Worm (Caenorhabditis elegans) whole organism, young adult: Measurements from ENCODE around the gene F23B2.10.
A peak's percentile ranks its signal among the peaks of the same experiment; 100 is the strongest.

Experiments
- B0035.1 ChIP-seq: sonication (generic microtip); optimal IDR thresholded peaks from 2 replicates; lab custom pipeline; 2016; ENCODE audit warnings: missing genetic modification characterization, mild to moderate bottlenecking, missing compliant biosample characterization, missing genotype, missing genetic modification reagents
- B0261.1 ChIP-seq: sonication (generic microtip); optimal IDR thresholded peaks from 2 replicates; lab custom pipeline; 2016; ENCODE audit warnings: mild to moderate bottlenecking, missing genetic modification characterization, moderate library complexity, missing compliant biosample characterization
- B0336.3 ChIP-seq: fragments of 200-800 bp; sonication (Bioruptor generic); IDR thresholded peaks from 2 replicates; pipeline ENCODE4 v1.3.6; 2022; ENCODE audit warnings: missing genetic modification characterization, missing compliant biosample characterization
- C06A6.2 ChIP-seq: fragments of 200-800 bp; sonication (Bioruptor generic); conservative IDR thresholded peaks from 2 replicates; pipeline ENCODE4 v1.3.6; 2022; ENCODE audit warnings: missing genetic modification characterization, missing compliant biosample characterization
- F22D6.2 ChIP-seq: sonication (generic microtip); optimal IDR thresholded peaks from 2 replicates; lab custom pipeline; 2016; ENCODE audit warnings: mild to moderate bottlenecking, missing genetic modification characterization, missing compliant biosample characterization
- F39B2.1 ChIP-seq: fragments of 200-800 bp; sonication (Bioruptor generic); IDR thresholded peaks from 2 replicates; pipeline ENCODE4 v1.3.6; 2022; ENCODE audit warnings: missing genetic modification reagents, missing genetic modification characterization, missing compliant biosample characterization
- T07F8.4 ChIP-seq: sonication (generic microtip); optimal IDR thresholded peaks from 2 replicates; lab custom pipeline; 2016; ENCODE audit warnings: mild to moderate bottlenecking, missing genetic modification characterization, moderate library complexity, missing compliant biosample characterization
- Y79H2A.3 ChIP-seq: fragments of 200-800 bp; sonication (Bioruptor generic); conservative IDR thresholded peaks from 2 replicates; pipeline ENCODE4 v1.3.6; 2022; ENCODE audit warnings: missing genetic modification reagents, missing genetic modification characterization, missing compliant biosample characterization
- aptf-3 ChIP-seq: fragments of 200-800 bp; sonication (Bioruptor generic); IDR thresholded peaks from 2 replicates; pipeline ENCODE4 v1.3.6; 2022; ENCODE audit warnings: missing genetic modification characterization, missing compliant biosample characterization
- bed-1 ChIP-seq: fragments of 200-800 bp; sonication (Bioruptor generic); IDR thresholded peaks from 2 replicates; pipeline ENCODE4 v1.3.6; 2022; ENCODE audit warnings: missing genetic modification reagents, missing genetic modification characterization, missing compliant biosample characterization
- cebp-2 ChIP-seq: fragments of 200-800 bp; sonication (Bioruptor generic); IDR thresholded peaks from 2 replicates; pipeline ENCODE4 v1.3.6; 2022; ENCODE audit warnings: missing genetic modification characterization, missing compliant biosample characterization
- ceh-58 ChIP-seq: fragments of 200-800 bp; sonication (Bioruptor generic); IDR thresholded peaks from 2 replicates; pipeline ENCODE4 v1.3.6; 2022; ENCODE audit warnings: missing genetic modification characterization, missing compliant biosample characterization
- ceh-79 ChIP-seq: sonication (generic microtip); optimal IDR thresholded peaks from 2 replicates; lab custom pipeline; 2017; ENCODE audit warnings: mild to moderate bottlenecking, missing genetic modification characterization, missing compliant biosample characterization
- ceh-91 ChIP-seq: fragments of 200-800 bp; sonication (Bioruptor generic); IDR thresholded peaks from 2 replicates; pipeline ENCODE4 v1.3.6; 2022; ENCODE audit warnings: missing genetic modification reagents, missing genetic modification characterization, missing compliant biosample characterization
- chd-7 ChIP-seq: sonication (generic microtip); optimal IDR thresholded peaks from 2 replicates; lab custom pipeline; 2016; ENCODE audit warnings: mild to moderate bottlenecking, missing genetic modification characterization, moderate library complexity, missing compliant biosample characterization
- egl-18 ChIP-seq: fragments of 200-800 bp; sonication (Bioruptor generic); IDR thresholded peaks from 2 replicates; pipeline ENCODE4 v1.3.6; 2022; ENCODE audit warnings: missing genetic modification reagents, missing genetic modification characterization, missing compliant biosample characterization
- gei-17 ChIP-seq: fragments of 200-800 bp; sonication (Bioruptor generic); optimal IDR thresholded peaks from 2 replicates; lab custom pipeline; 2018; ENCODE audit warnings: mild to moderate bottlenecking, missing genetic modification characterization, missing compliant biosample characterization
- him-1 ChIP-seq: sonication (generic microtip); optimal IDR thresholded peaks from 2 replicates; lab custom pipeline; 2016; ENCODE audit warnings: missing genotype, missing genetic modification reagents, missing genetic modification characterization, missing compliant biosample characterization
- hrde-1 ChIP-seq: sonication (generic microtip); optimal IDR thresholded peaks from 2 replicates; lab custom pipeline; 2016; ENCODE audit warnings: missing genetic modification characterization, mild to moderate bottlenecking, missing compliant biosample characterization, moderate library complexity, missing genotype, missing genetic modification reagents, borderline replicate concordance
- hsf-1 ChIP-seq: fragments of 200-800 bp; sonication (Bioruptor generic); IDR thresholded peaks from 2 replicates; pipeline ENCODE4 v1.3.6; 2022; ENCODE audit warnings: missing genetic modification reagents, missing genetic modification characterization, missing compliant biosample characterization
- lag-1 ChIP-seq: fragments of 200-800 bp; sonication (Bioruptor generic); IDR thresholded peaks from 2 replicates; pipeline ENCODE4 v1.3.6; 2022; ENCODE audit warnings: missing genetic modification reagents, missing genetic modification characterization, missing compliant biosample characterization
- lin-35 ChIP-seq, 3 experiments: fragments of 150-350 bp in 2 of 3; sonication (generic microtip) in 1 of 3; optimal IDR thresholded peaks; 2 replicates each; lab custom pipeline; 2014 to 2018; ENCODE audit warnings: missing biosample characterization in 3 of 3, missing genetic modification characterization in 3 of 3, missing genetic modification reagents in 3 of 3
- lir-1 ChIP-seq: fragments of 200-800 bp; sonication (Bioruptor generic); conservative IDR thresholded peaks from 2 replicates; pipeline ENCODE4 v1.3.6; 2022; ENCODE audit warnings: missing genetic modification reagents, missing genetic modification characterization, missing compliant biosample characterization
- madf-10 ChIP-seq: sonication (generic microtip); optimal IDR thresholded peaks from 2 replicates; lab custom pipeline; 2016; ENCODE audit warnings: mild to moderate bottlenecking, missing genetic modification characterization, missing compliant biosample characterization
- madf-6 ChIP-seq: fragments of 200-800 bp; sonication (Bioruptor generic); IDR thresholded peaks from 2 replicates; pipeline ENCODE4 v1.3.6; 2022; ENCODE audit warnings: missing genetic modification reagents, missing genetic modification characterization, missing compliant biosample characterization
- nfya-1 ChIP-seq: sonication (generic microtip); optimal IDR thresholded peaks from 2 replicates; lab custom pipeline; 2017; ENCODE audit warnings: antibody characterized with exemption, missing compliant biosample characterization, missing genetic modification characterization, borderline replicate concordance; ENCODE audit not compliant: insufficient read depth
- nfyb-1 ChIP-seq: fragments of 200-800 bp; sonication (Bioruptor generic); IDR thresholded peaks from 2 replicates; pipeline ENCODE4 v1.3.6; 2022; ENCODE audit warnings: missing genetic modification reagents, missing genetic modification characterization, missing compliant biosample characterization
- nhr-120 ChIP-seq: fragments of 200-800 bp; sonication (Bioruptor generic); IDR thresholded peaks from 2 replicates; pipeline ENCODE4 v1.3.6; 2022; ENCODE audit warnings: missing genetic modification characterization, missing compliant biosample characterization
- nhr-179 ChIP-seq: sonication (generic microtip); optimal IDR thresholded peaks from 2 replicates; lab custom pipeline; 2016; ENCODE audit warnings: mild to moderate bottlenecking, missing genetic modification characterization, missing compliant biosample characterization
- rec-8 ChIP-seq, 2 experiments: sonication (generic microtip); optimal IDR thresholded peaks; 2 replicates each; lab custom pipeline; 2016; ENCODE audit warnings: mild to moderate bottlenecking in 2 of 2, missing genetic modification characterization in 2 of 2, missing genetic modification reagents in 2 of 2, missing genotype in 2 of 2, missing biosample characterization in 1 of 2, missing compliant biosample characterization in 1 of 2, moderate library complexity in 1 of 2
- repo-1 ChIP-seq: sonication (generic microtip); optimal IDR thresholded peaks from 2 replicates; lab custom pipeline; 2017; ENCODE audit warnings: mild to moderate bottlenecking, missing genetic modification characterization, missing compliant biosample characterization
- sdz-38 ChIP-seq: sonication (generic microtip); optimal IDR thresholded peaks from 2 replicates; lab custom pipeline; 2016; ENCODE audit warnings: missing genotype, missing genetic modification characterization, missing compliant biosample characterization
- snpc-1.1 ChIP-seq: sonication (generic microtip); optimal IDR thresholded peaks from 2 replicates; lab custom pipeline; 2017; ENCODE audit warnings: missing genetic modification characterization, mild to moderate bottlenecking, missing compliant biosample characterization, antibody characterized with exemption, moderate library complexity, missing genotype, missing genetic modification reagents; ENCODE audit not compliant: insufficient read depth
- snpc-1.3 ChIP-seq: sonication (generic microtip); optimal IDR thresholded peaks from 2 replicates; lab custom pipeline; 2017; ENCODE audit warnings: missing genetic modification characterization, mild to moderate bottlenecking, missing compliant biosample characterization, antibody characterized with exemption, moderate library complexity, missing genotype, missing genetic modification reagents; ENCODE audit not compliant: insufficient read depth
- snpc-4 ChIP-seq, 5 experiments: fragments of 150-350 bp in 1 of 5; sonication (generic microtip) in 4 of 5; optimal IDR thresholded peaks; 2 replicates each; lab custom pipeline; 2014 to 2018; ENCODE audit warnings: missing genetic modification characterization in 5 of 5, missing biosample characterization in 3 of 5, antibody characterized with exemption in 2 of 5, mild to moderate bottlenecking in 2 of 5, missing compliant biosample characterization in 2 of 5, missing genotype in 2 of 5, moderate library complexity in 2 of 5, missing genetic modification reagents in 1 of 5
- somi-1 ChIP-seq: fragments of 200-800 bp; sonication (Bioruptor generic); optimal IDR thresholded peaks from 2 replicates; lab custom pipeline; 2018; ENCODE audit warnings: mild to moderate bottlenecking, missing genetic modification characterization, missing compliant biosample characterization
- tbx-9 ChIP-seq: sonication (generic microtip); optimal IDR thresholded peaks from 2 replicates; lab custom pipeline; 2016; ENCODE audit warnings: borderline replicate concordance, missing genetic modification characterization, inconsistent platforms, missing compliant biosample characterization
- unc-130 ChIP-seq: sonication (generic microtip); optimal IDR thresholded peaks from 2 replicates; lab custom pipeline; 2016; ENCODE audit warnings: missing genetic modification reagents, missing genetic modification characterization, missing compliant biosample characterization
- zim-3 ChIP-seq: sonication (generic microtip); optimal IDR thresholded peaks from 2 replicates; lab custom pipeline; 2017; ENCODE audit warnings: mild to moderate bottlenecking, missing genetic modification characterization, moderate library complexity, missing compliant biosample characterization
- ztf-22 ChIP-seq: fragments of 200-800 bp; sonication (Bioruptor generic); optimal IDR thresholded peaks from 2 replicates; lab custom pipeline; 2018; ENCODE audit warnings: mild to moderate bottlenecking, missing genetic modification characterization, moderate library complexity, missing compliant biosample characterization

F23B2.10 gene

ce11 chrIV:9196755-9197154 is 42.6 kb upstream of the F23B2.10 start (continued):
- TF ChIP-seq T07F8.4 (tag; lab: Kevin White, UChicago) (no peak), nfya-1 (tag; lab: Kevin White, UChicago) (no peak), zim-3 (tag; lab: Kevin White, UChicago) (no peak), snpc-1.1 (no peak), aptf-3 (GFP tag; lab: Robert Waterston, UW) (no peak), lir-1 (peak; percentile 52; the same call in 1 of the 2 replicates), B0261.1 (tag; lab: Kevin White, UChicago) (no peak), nhr-179 (no peak), ztf-22 (no peak), Y79H2A.3 (no peak), madf-10 (no peak), F39B2.1 (GFP tag; lab: Robert Waterston, UW) (no peak), bed-1 (GFP tag; lab: Robert Waterston, UW) (no peak), lin-35 (GFP tag; optimal IDR thresholded peaks at IDR 0.05; lab: Kevin White, UChicago) (no peak), C06A6.2 (GFP tag; lab: Robert Waterston, UW) (no peak), snpc-4 (GFP tag; optimal IDR thresholded peaks at IDR 0.05; lab: Kevin White, UChicago) (no peak), snpc-4 (tag; optimal IDR thresholded peaks at IDR 0.05; lab: Kevin White, UChicago) (no peak), nhr-120 (GFP tag; lab: Robert Waterston, UW) (no peak), somi-1 (GFP tag; lab: Kevin White, UChicago) (no peak), rec-8 (tag; optimal IDR thresholded peaks at IDR 0.05; lab: Kevin White, UChicago) (no peak), F22D6.2 (tag; lab: Kevin White, UChicago) (no peak), madf-6 (GFP tag; lab: Robert Waterston, UW) (no peak), gei-17 (GFP tag; lab: Kevin White, UChicago) (no peak), lag-1 (GFP tag; lab: Robert Waterston, UW) (no peak), chd-7 (tag; lab: Kevin White, UChicago) (peak; percentile 61), tbx-9 (tag; lab: Kevin White, UChicago) (no peak), ceh-79 (tag; lab: Kevin White, UChicago) (no peak), egl-18 (0 out of 2 replicates have a peak, but pooled peaks have one; percentile 50), unc-130 (GFP tag; lab: Kevin White, UChicago) (no peak), B0336.3 (no peak), cebp-2 (GFP tag; lab: Robert Waterston, UW) (no peak), ceh-91 (GFP tag; lab: Robert Waterston, UW) (no peak), nfyb-1 (peak; percentile 24; the same call in 1 of the 2 replicates), repo-1 (no peak), sdz-38 (tag; lab: Kevin White, UChicago) (no peak), him-1 (no peak), snpc-1.3 (no peak), hrde-1 (tag; lab: Kevin White, UChicago) (no peak), ceh-58 (GFP tag; lab: Robert Waterston, UW) (no peak), hsf-1 (GFP tag; lab: Robert Waterston, UW) (no peak), B0035.1 (tag; lab: Kevin White, UChicago) (no peak)
